Fruit fly (Drosophila melanogaster) whole organism: ENCODE results near the gene Plp.

ENCODE experiments used
- CG8478 ChIP-seq: fragments of >200 bp; optimal IDR thresholded peaks from 2 replicates; lab custom pipeline; 2018; ENCODE audit warnings: inconsistent platforms
- Dll ChIP-seq: fragments of >200 bp; optimal IDR thresholded peaks from 2 replicates; lab custom pipeline; 2017
- psq ChIP-seq: fragments of >200 bp; optimal IDR thresholded peaks from 2 replicates; lab custom pipeline; 2017
- usp ChIP-seq: fragments of >200 bp; optimal IDR thresholded peaks from 2 replicates; lab custom pipeline; 2017; ENCODE audit warnings: missing biosample characterization, missing genetic modification characterization, mixed read lengths

- TF ChIP-seq usp (GFP tag; lab: Kevin White, UChicago) (no peak), psq (lab: Kevin White, UChicago) (no peak), CG8478 (lab: Kevin White, UChicago) (no peak), Dll (lab: Kevin White, UChicago) (no peak)
Observed at dm6 chr3L:15061605-15062004, 32.9 kb downstream of the Plp start, which contains the start of gene CG13460.
